Fruit fly (Drosophila melanogaster): ENCODE data around the gene CG9886.

Gene CG9886

DNA sequence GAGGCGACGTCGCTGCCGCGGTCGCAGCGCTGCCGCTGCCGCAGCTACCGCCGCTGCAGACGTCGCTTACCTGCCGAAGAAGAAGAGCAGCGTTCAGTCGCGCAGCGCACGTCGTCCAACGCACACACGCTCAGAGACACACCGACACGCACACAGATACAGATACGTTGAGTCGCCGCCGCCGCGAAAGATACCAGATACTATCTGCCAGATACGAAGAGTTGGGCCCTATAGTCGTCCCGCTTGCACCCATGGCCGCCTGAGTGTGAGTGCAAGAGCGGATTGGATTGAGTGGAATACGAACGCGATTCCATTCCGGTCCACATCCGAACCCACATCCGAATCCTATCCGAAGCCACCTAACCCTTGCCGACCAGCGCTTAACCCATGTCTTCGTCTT lies 34.0 kb downstream of the CG9886 start:
- TF ChIP-seq Eip78C (GFP tag) = peak; percentile 59
- peak; percentile 1 for TF ChIP-seq svp (GFP tag)
- no peak for TF ChIP-seq CG31627 (GFP tag; optimal IDR thresholded peaks at IDR 0.05)
- 0 out of 3 replicates have a peak, but pooled peaks have one; percentile 8 for TF ChIP-seq eg (GFP tag; IDR thresholded peaks at IDR 0.05)
- no peak for TF ChIP-seq CG10669 (GFP tag; optimal IDR thresholded peaks at IDR 0.05)
- no peak for TF ChIP-seq OdsH (GFP tag; optimal IDR thresholded peaks at IDR 0.05)
- 0 out of 3 replicates have a peak, but pooled peaks have one; percentile 22 for TF ChIP-seq CG8119 (GFP tag; IDR thresholded peaks at IDR 0.05)
- TF ChIP-seq CG9139 (GFP tag; optimal IDR thresholded peaks at IDR 0.05) = no peak
- no peak for TF ChIP-seq Sox102F (GFP tag; optimal IDR thresholded peaks at IDR 0.05)
- TF ChIP-seq CG6163 (GFP tag; IDR thresholded peaks at IDR 0.05) = 0 out of 3 replicates have a peak, but pooled peaks have one; percentile 29
- peak; percentile 15 for TF ChIP-seq CG1621 (tag; optimal IDR thresholded peaks at IDR 0.05)
- TF ChIP-seq ss (GFP tag; optimal IDR thresholded peaks at IDR 0.05) = peak in 1 of 2 experiments; percentile 24
- no peak for TF ChIP-seq vri (GFP tag; optimal IDR thresholded peaks at IDR 0.05)

DNA sequence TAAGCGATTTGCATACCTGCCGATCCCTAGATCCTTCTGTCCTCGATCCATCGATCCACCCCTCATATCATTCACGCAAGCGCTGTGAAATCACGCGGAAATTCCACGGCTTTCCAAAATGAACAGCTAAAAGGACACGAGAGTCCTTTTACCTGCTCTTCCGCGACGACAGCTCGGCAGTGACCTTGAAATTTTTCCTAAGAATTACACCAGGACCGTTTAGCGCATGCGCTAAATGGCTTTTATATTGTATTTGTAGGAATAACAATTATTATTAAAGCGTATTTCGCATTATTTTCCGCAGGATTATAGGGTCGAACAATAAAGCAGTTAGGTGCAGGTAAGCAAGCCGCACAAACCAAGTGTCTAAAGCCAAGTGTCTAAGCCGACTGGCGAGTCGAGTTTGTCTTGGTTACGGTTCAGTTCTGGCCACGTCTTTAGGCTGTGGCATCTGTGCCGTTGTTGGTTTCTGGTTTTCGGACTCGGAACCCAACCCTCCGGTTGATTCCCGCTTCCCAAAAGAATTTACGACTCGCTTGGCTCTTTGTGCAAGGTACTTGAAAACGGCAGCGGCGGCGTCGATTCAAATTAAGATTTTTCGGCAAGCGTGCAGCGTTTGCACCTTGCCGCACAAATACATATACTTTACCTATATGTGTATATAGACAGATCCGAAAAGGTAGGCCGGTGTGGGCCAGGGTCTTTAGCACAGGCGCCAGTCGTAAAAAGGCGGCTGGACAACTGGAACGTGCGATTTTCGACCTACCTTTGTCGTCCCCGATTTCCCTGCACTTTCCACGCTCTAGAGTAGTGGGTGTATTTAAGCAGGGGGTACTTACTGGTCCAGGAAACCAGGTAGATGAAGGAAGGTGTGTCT lies 36.1 kb downstream of the CG9886 start:
- no peak for TF ChIP-seq CG11762 (GFP tag; optimal IDR thresholded peaks at IDR 0.05; ENCODE audit: insufficient read depth)
- no peak for TF ChIP-seq CG11902 (GFP tag; optimal IDR thresholded peaks at IDR 0.05)
- no peak for TF ChIP-seq fd85E (GFP tag; optimal IDR thresholded peaks at IDR 0.05)
- no peak for TF ChIP-seq Met (GFP tag; optimal IDR thresholded peaks at IDR 0.05)
- no peak for TF ChIP-seq Ets96B (tag; optimal IDR thresholded peaks at IDR 0.05)
- no peak for TF ChIP-seq CG16779 (tag; optimal IDR thresholded peaks at IDR 0.05)
- no peak for TF ChIP-seq dac (GFP tag; optimal IDR thresholded peaks at IDR 0.05)
- no peak for TF ChIP-seq topi (GFP tag; optimal IDR thresholded peaks at IDR 0.05)
- no peak for TF ChIP-seq CG1621 (tag; optimal IDR thresholded peaks at IDR 0.05)
- no peak for TF ChIP-seq achi (GFP tag; optimal IDR thresholded peaks at IDR 0.05)
- TF ChIP-seq svp (GFP tag) = no peak
- TF ChIP-seq CG10631 (GFP tag; optimal IDR thresholded peaks at IDR 0.05) = no peak
- TF ChIP-seq cyc (GFP tag; optimal IDR thresholded peaks at IDR 0.05) = no peak
- TF ChIP-seq CG6163 (GFP tag; IDR thresholded peaks at IDR 0.05) = no peak

DNA sequence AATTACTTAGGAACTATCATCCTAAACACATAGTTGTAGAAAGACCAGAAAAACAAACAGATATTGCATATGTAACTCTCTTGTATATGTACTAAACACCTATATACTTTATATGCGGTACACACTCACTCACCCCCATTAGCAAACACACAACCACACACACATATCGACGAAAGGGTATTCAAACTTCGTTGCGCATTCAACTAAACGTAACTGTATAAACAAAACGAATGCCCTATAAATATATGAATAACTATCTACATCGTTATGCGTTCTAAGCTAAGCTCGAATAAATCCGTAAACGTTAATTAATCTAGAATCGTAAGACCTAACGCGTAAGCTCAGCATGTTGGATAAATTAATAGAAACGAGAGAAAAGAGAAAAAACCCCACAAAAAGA lies 38.6 kb downstream of the CG9886 start:
- TF ChIP-seq CG10631 (GFP tag; optimal IDR thresholded peaks at IDR 0.05) (no peak), topi (GFP tag; optimal IDR thresholded peaks at IDR 0.05) (no peak), net (GFP tag; optimal IDR thresholded peaks at IDR 0.05) (no peak), vri (GFP tag; optimal IDR thresholded peaks at IDR 0.05) (no peak), CG3919 (GFP tag; optimal IDR thresholded peaks at IDR 0.05) (no peak)

DNA sequence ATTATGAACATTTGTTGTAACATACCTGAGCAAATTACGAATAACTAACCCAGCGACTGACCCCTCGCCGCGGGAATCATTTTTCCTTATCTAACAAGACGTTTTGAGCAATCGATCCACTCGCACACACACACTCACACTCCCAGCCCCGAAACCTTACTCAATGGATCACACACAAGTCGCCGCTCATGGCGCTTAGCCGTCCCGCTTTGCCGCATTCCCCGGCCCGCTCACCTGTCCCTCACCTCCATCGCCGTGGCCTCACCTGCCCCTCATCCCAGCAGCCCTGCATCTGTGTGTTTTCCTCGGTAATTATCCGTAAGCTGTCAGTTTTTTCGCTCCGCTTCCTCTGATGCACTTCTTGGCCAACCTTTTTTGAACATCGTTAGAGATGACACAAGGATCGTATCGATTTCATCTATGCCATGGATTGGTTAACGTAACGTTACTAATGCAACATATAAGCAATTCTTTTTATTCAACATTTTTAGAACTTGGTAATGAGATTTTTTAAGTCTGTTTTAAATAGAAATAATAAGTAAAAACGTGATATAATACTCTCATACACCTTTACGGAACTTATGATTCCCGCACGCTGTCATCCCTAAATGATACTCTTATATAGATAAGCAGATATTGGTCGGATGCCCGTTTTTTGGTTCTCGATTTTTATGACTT lies 40.8 kb downstream of the CG9886 start:
- TF ChIP-seq CG11294 (GFP tag; IDR thresholded peaks at IDR 0.05) (no peak), svp (GFP tag) (peak; percentile 39), CG11902 (GFP tag; optimal IDR thresholded peaks at IDR 0.05) (no peak)

DNA sequence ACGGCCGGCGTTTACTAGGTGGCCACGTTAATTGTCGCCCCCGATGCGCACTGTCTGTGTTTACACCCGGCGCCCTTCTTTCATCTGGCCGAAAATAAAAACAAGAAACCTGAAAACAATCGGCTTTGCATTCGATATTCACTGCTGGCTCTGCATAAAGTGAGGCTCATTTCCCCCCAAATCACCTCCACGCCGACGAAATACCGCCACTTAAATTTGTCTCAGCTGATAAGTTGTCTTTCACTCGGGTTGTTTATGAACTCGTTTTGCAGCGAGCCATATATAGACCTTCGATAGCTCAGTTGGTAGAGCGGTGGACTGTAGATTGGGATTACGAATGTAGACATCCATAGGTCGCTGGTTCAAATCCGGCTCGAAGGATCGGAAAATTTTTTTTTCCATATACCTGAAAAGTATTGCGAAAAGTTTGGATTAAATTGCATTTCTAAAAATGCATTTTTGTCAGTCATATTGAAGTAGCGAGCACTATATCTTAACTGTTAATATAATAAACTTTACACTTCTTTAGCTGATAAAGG lies 41.7 kb downstream of the CG9886 start:
- TF ChIP-seq Eip78C (GFP tag) = peak; percentile 45
- TF ChIP-seq CG32006 (GFP tag; optimal IDR thresholded peaks at IDR 0.05) = no peak

DNA sequence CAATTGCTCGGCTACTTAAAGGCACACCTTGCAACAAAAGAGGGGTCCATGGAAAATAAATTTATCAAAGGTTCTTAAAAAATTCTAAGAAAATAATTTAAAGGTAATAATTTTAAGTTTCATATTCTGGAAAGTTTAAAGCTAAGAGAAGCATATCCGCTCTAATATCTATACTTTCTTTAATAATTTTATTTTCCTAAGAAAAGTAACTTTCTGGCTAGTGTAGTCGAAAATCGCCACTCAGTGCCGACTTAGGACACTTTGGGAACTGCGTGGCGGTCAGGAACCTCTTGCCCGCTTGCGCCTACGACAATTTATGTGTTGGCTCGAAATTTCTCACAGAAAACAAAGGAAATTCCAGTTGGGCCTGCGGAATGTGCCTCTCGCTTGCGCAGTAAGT lies 45.7 kb downstream of the CG9886 start:
- no peak for TF ChIP-seq CG6792 (GFP tag; optimal IDR thresholded peaks at IDR 0.05)
- TF ChIP-seq dsx (GFP tag; optimal IDR thresholded peaks at IDR 0.05; ENCODE audit: poor library complexity, severe bottlenecking) = peak; percentile 3
- TF ChIP-seq CG11294 (GFP tag; IDR thresholded peaks at IDR 0.05) = no peak
- no peak for TF ChIP-seq CG6808 (GFP tag; optimal IDR thresholded peaks at IDR 0.05)
- TF ChIP-seq CG8632 (GFP tag; optimal IDR thresholded peaks at IDR 0.05) = no peak
- no peak for TF ChIP-seq fd59A (GFP tag; optimal IDR thresholded peaks at IDR 0.05)
- TF ChIP-seq CG8119 (GFP tag; IDR thresholded peaks at IDR 0.05) = no peak; the same call in 2 of the 3 replicates
- no peak for TF ChIP-seq OdsH (GFP tag; optimal IDR thresholded peaks at IDR 0.05)
- TF ChIP-seq fd85E (GFP tag; optimal IDR thresholded peaks at IDR 0.05) = no peak
- peak; percentile 34 for TF ChIP-seq Ets96B (tag; optimal IDR thresholded peaks at IDR 0.05)
- TF ChIP-seq CG1621 (tag; optimal IDR thresholded peaks at IDR 0.05) = no peak
- TF ChIP-seq Sox102F (GFP tag; optimal IDR thresholded peaks at IDR 0.05) = no peak
- TF ChIP-seq dac (GFP tag; optimal IDR thresholded peaks at IDR 0.05) = no peak
- TF ChIP-seq Sox14 (GFP tag; optimal IDR thresholded peaks at IDR 0.05) = no peak
- no peak for TF ChIP-seq lz (GFP tag; optimal IDR thresholded peaks at IDR 0.05)
- TF ChIP-seq CG31627 (GFP tag; optimal IDR thresholded peaks at IDR 0.05) = no peak
- no peak for TF ChIP-seq Hr39 (GFP tag; optimal IDR thresholded peaks at IDR 0.05)
- TF ChIP-seq Ets21C (GFP tag; optimal IDR thresholded peaks at IDR 0.05) = no peak
- no peak for TF ChIP-seq Gug (GFP tag; IDR thresholded peaks at IDR 0.05)

All from whole organism, prepupa.